Worm (Caenorhabditis elegans) whole organism, L1 larva: Measurements from ENCODE around the gene lin-25.

Experiments
- Y116A8C.19 ChIP-seq: sonication (generic microtip); optimal IDR thresholded peaks from 2 replicates; lab custom pipeline; 2016; ENCODE audit warnings: missing compliant biosample characterization, missing genetic modification characterization, borderline replicate concordance
- aha-1 ChIP-seq: fragments of 150-350 bp; optimal IDR thresholded peaks from 2 replicates; lab custom pipeline; 2014; ENCODE audit warnings: missing biosample characterization, missing genetic modification characterization
- alr-1 ChIP-seq: fragments of 200-800 bp; sonication (Bioruptor generic); optimal IDR thresholded peaks from 2 replicates; lab custom pipeline; 2018; ENCODE audit warnings: borderline replicate concordance, mild to moderate bottlenecking, missing genetic modification characterization, missing compliant biosample characterization
- ceh-8 ChIP-seq: fragments of 200-800 bp; sonication (Bioruptor generic); optimal IDR thresholded peaks from 2 replicates; lab custom pipeline; 2018; ENCODE audit warnings: mild to moderate bottlenecking, missing genetic modification characterization, moderate library complexity, missing compliant biosample characterization
- ceh-82 ChIP-seq, 3 experiments: fragments of 150-350 bp in 1 of 3; sonication (generic microtip) in 2 of 3; optimal IDR thresholded peaks; 2 replicates each; lab custom pipeline; 2014 to 2017; ENCODE audit warnings: missing biosample characterization in 3 of 3, missing genetic modification characterization in 3 of 3
- ceh-88 ChIP-seq: fragments of 200-800 bp; sonication (Bioruptor generic); IDR thresholded peaks from 2 replicates; pipeline ENCODE4 v1.3.6; 2022; ENCODE audit warnings: missing genetic modification characterization, missing compliant biosample characterization
- ceh-90 ChIP-seq: sonication (generic microtip); optimal IDR thresholded peaks from 2 replicates; lab custom pipeline; 2016; ENCODE audit warnings: missing genetic modification characterization, missing compliant biosample characterization
- ces-1 ChIP-seq: fragments of 150-350 bp; optimal IDR thresholded peaks from 2 replicates; lab custom pipeline; 2014; ENCODE audit warnings: missing biosample characterization, missing genetic modification reagents, missing genetic modification characterization
- dpl-1 ChIP-seq, 3 experiments: fragments of 150-350 bp in 2 of 3; sonication (generic microtip) in 1 of 3; optimal IDR thresholded peaks; 2 replicates each; lab custom pipeline; 2014 to 2017; ENCODE audit warnings: missing biosample characterization in 3 of 3, missing genetic modification characterization in 3 of 3, missing genetic modification reagents in 3 of 3
- efl-1 ChIP-seq, 4 experiments: fragments of 150-350 bp; optimal IDR thresholded peaks in 3 of 4; peaks in 1 of 4; 1 replicate in 1 of 4; 2 replicates in 3 of 4; lab custom pipeline; 2014; ENCODE audit warnings: missing biosample characterization in 2 of 4, missing genetic modification characterization in 2 of 4, missing genetic modification reagents in 2 of 4
- egl-13 ChIP-seq: sonication (generic microtip); optimal IDR thresholded peaks from 2 replicates; lab custom pipeline; 2016; ENCODE audit warnings: missing genotype, missing genetic modification reagents, missing genetic modification characterization, missing compliant biosample characterization
- egl-27 ChIP-seq, 2 experiments: fragments of 150-350 bp in 1 of 2; sonication (generic microtip); optimal IDR thresholded peaks; 3 replicates each; lab custom pipeline; 2017 to 2018; ENCODE audit warnings: missing biosample characterization in 2 of 2, missing genetic modification characterization in 2 of 2, missing genetic modification reagents in 2 of 2
- elt-3 ChIP-seq, 6 experiments: fragments of 150-350 bp in 1 of 6; sonication (generic microtip); optimal IDR thresholded peaks; 2 replicates each; lab custom pipeline; 2017 to 2018; ENCODE audit warnings: missing biosample characterization in 6 of 6, missing genetic modification characterization in 6 of 6, inconsistent platforms in 1 of 6
- ets-5 ChIP-seq: fragments of 200-800 bp; sonication (Bioruptor generic); IDR thresholded peaks from 2 replicates; pipeline ENCODE4 v1.3.6; 2022; ENCODE audit warnings: missing genetic modification characterization, missing compliant biosample characterization
- fkh-10 ChIP-seq: sonication (generic microtip); optimal IDR thresholded peaks from 2 replicates; lab custom pipeline; 2017; ENCODE audit warnings: missing biosample characterization, missing genetic modification reagents, missing genetic modification characterization
- fkh-4 ChIP-seq: sonication (generic microtip); optimal IDR thresholded peaks from 2 replicates; lab custom pipeline; 2016; ENCODE audit warnings: missing compliant biosample characterization, missing genetic modification characterization, borderline replicate concordance
- fkh-8 ChIP-seq: sonication (generic microtip); optimal IDR thresholded peaks from 2 replicates; lab custom pipeline; 2016; ENCODE audit warnings: mild to moderate bottlenecking, missing genetic modification characterization, missing compliant biosample characterization
- fos-1 ChIP-seq: fragments of 150-350 bp; optimal IDR thresholded peaks from 2 replicates; lab custom pipeline; 2014; ENCODE audit warnings: missing biosample characterization, missing genetic modification characterization
- hlh-17 ChIP-seq: fragments of 200-800 bp; sonication (Bioruptor generic); optimal IDR thresholded peaks from 2 replicates; lab custom pipeline; 2018; ENCODE audit warnings: missing genetic modification characterization, mild to moderate bottlenecking, missing compliant biosample characterization, moderate library complexity, borderline replicate concordance
- hlh-4 ChIP-seq: sonication (generic microtip); optimal IDR thresholded peaks from 2 replicates; lab custom pipeline; 2016; ENCODE audit warnings: mild to moderate bottlenecking, missing genetic modification characterization, missing compliant biosample characterization
- irx-1 ChIP-seq: sonication (generic microtip); optimal IDR thresholded peaks from 2 replicates; lab custom pipeline; 2016; ENCODE audit warnings: missing genetic modification characterization, missing compliant biosample characterization
- jun-1 ChIP-seq: fragments of 150-350 bp; optimal IDR thresholded peaks from 2 replicates; lab custom pipeline; 2014; ENCODE audit warnings: missing biosample characterization, missing genetic modification reagents, missing genetic modification characterization
- lin-13 ChIP-seq: fragments of 150-350 bp; optimal IDR thresholded peaks from 2 replicates; lab custom pipeline; 2014; ENCODE audit warnings: missing biosample characterization, missing genetic modification reagents, missing genetic modification characterization
- lin-14 ChIP-seq: fragments of 200-800 bp; sonication (Bioruptor generic); optimal IDR thresholded peaks from 2 replicates; lab custom pipeline; 2018; ENCODE audit warnings: mild to moderate bottlenecking, missing genetic modification characterization, moderate library complexity, missing compliant biosample characterization
- lin-35 ChIP-seq, 2 experiments: fragments of 150-350 bp; optimal IDR thresholded peaks; 2 replicates each; lab custom pipeline; 2014; ENCODE audit warnings: missing biosample characterization in 2 of 2, missing genetic modification characterization in 2 of 2, missing genetic modification reagents in 2 of 2
- lsy-2 ChIP-seq, 2 experiments: fragments of 150-350 bp; optimal IDR thresholded peaks; 2 replicates each; lab custom pipeline; 2014; ENCODE audit warnings: missing biosample characterization in 2 of 2, missing genetic modification characterization in 2 of 2
- mep-1 ChIP-seq: fragments of 150-350 bp; optimal IDR thresholded peaks from 2 replicates; lab custom pipeline; 2014; ENCODE audit warnings: missing biosample characterization, missing genetic modification characterization
- nhr-12 ChIP-seq: sonication (generic microtip); optimal IDR thresholded peaks from 2 replicates; lab custom pipeline; 2017; ENCODE audit warnings: missing biosample characterization, missing genetic modification characterization
- nhr-20 ChIP-seq: sonication (generic microtip); optimal IDR thresholded peaks from 2 replicates; lab custom pipeline; 2016; ENCODE audit warnings: mild to moderate bottlenecking, missing genetic modification characterization, missing compliant biosample characterization
- nhr-28 ChIP-seq: fragments of 150-350 bp; optimal IDR thresholded peaks from 2 replicates; lab custom pipeline; 2014; ENCODE audit warnings: missing biosample characterization, missing genetic modification characterization
- nhr-47 ChIP-seq: sonication (generic microtip); optimal IDR thresholded peaks from 2 replicates; lab custom pipeline; 2016; ENCODE audit warnings: mild to moderate bottlenecking, missing genetic modification characterization, moderate library complexity, missing compliant biosample characterization
- nhr-71 ChIP-seq: sonication (generic microtip); optimal IDR thresholded peaks from 2 replicates; lab custom pipeline; 2016; ENCODE audit warnings: mild to moderate bottlenecking, missing genetic modification characterization, moderate library complexity, missing compliant biosample characterization
- nhr-76 ChIP-seq: sonication (generic microtip); optimal IDR thresholded peaks from 2 replicates; lab custom pipeline; 2017; ENCODE audit warnings: missing biosample characterization, missing genetic modification characterization
- nhr-77 ChIP-seq: fragments of 150-350 bp; optimal IDR thresholded peaks from 2 replicates; lab custom pipeline; 2014; ENCODE audit warnings: missing biosample characterization, missing genetic modification characterization
- nhr-84 ChIP-seq: sonication (generic microtip); optimal IDR thresholded peaks from 2 replicates; lab custom pipeline; 2017; ENCODE audit warnings: missing biosample characterization, missing genetic modification characterization
- nhr-85 ChIP-seq: sonication (generic microtip); peaks from one replicate; lab custom pipeline; 2016; ENCODE audit warnings: missing genetic modification characterization, inconsistent platforms, missing compliant biosample characterization
- nhr-90 ChIP-seq: sonication (generic microtip); optimal IDR thresholded peaks from 2 replicates; lab custom pipeline; 2016; ENCODE audit warnings: mild to moderate bottlenecking, missing genetic modification characterization, missing compliant biosample characterization; ENCODE audit not compliant: poor library complexity
- pax-3 ChIP-seq: fragments of 200-800 bp; sonication (Bioruptor generic); optimal IDR thresholded peaks from 2 replicates; lab custom pipeline; 2018; ENCODE audit warnings: mild to moderate bottlenecking, missing genetic modification characterization, moderate library complexity, missing compliant biosample characterization
- pqm-1 ChIP-seq: sonication (generic microtip); optimal IDR thresholded peaks from 3 replicates; lab custom pipeline; 2017; ENCODE audit warnings: missing biosample characterization, missing genetic modification characterization
- rnt-1 ChIP-seq: sonication (generic microtip); optimal IDR thresholded peaks from 2 replicates; lab custom pipeline; 2016; ENCODE audit warnings: mild to moderate bottlenecking, missing genetic modification characterization, moderate library complexity, missing compliant biosample characterization
- skn-1 ChIP-seq: fragments of 150-350 bp; optimal IDR thresholded peaks from 2 replicates; lab custom pipeline; 2014; ENCODE audit warnings: missing biosample characterization, missing genetic modification characterization
- snpc-4 ChIP-seq: fragments of 150-350 bp; optimal IDR thresholded peaks from 2 replicates; lab custom pipeline; 2014; ENCODE audit warnings: missing biosample characterization, missing genetic modification characterization
- sox-4 ChIP-seq: sonication (generic microtip); optimal IDR thresholded peaks from 2 replicates; lab custom pipeline; 2016; ENCODE audit warnings: missing genetic modification characterization, missing compliant biosample characterization
- sptf-1 ChIP-seq: fragments of 150-350 bp; optimal IDR thresholded peaks from 2 replicates; lab custom pipeline; 2014; ENCODE audit warnings: missing biosample characterization, missing genetic modification characterization
- tlp-1 ChIP-seq: fragments of 150-350 bp; optimal IDR thresholded peaks from 2 replicates; lab custom pipeline; 2014; ENCODE audit warnings: missing biosample characterization, missing genetic modification characterization
- unc-130 ChIP-seq: fragments of 150-350 bp; optimal IDR thresholded peaks from 2 replicates; lab custom pipeline; 2017; ENCODE audit warnings: missing biosample characterization, missing genetic modification characterization, inconsistent platforms
- unc-30 ChIP-seq: sonication (generic microtip); optimal IDR thresholded peaks from 2 replicates; lab custom pipeline; 2017; ENCODE audit warnings: missing biosample characterization, missing genetic modification characterization
- unc-62 ChIP-seq: fragments of 150-350 bp; optimal IDR thresholded peaks from 2 replicates; lab custom pipeline; 2014; ENCODE audit warnings: missing biosample characterization, missing genetic modification reagents, missing genetic modification characterization
- unc-86 ChIP-seq: sonication (generic microtip); optimal IDR thresholded peaks from 2 replicates; lab custom pipeline; 2016; ENCODE audit warnings: missing genetic modification characterization, missing compliant biosample characterization
- unc-98 ChIP-seq: fragments of 200-800 bp; sonication (Bioruptor generic); IDR thresholded peaks from 2 replicates; pipeline ENCODE4 v1.3.6; 2022; ENCODE audit warnings: missing genetic modification characterization, missing compliant biosample characterization
- vab-15 ChIP-seq: sonication (generic microtip); optimal IDR thresholded peaks from 2 replicates; lab custom pipeline; 2017; ENCODE audit warnings: missing genotype, mild to moderate bottlenecking, missing genetic modification characterization, missing compliant biosample characterization
- xbp-1 ChIP-seq: sonication (generic microtip); optimal IDR thresholded peaks from 2 replicates; lab custom pipeline; 2016; ENCODE audit warnings: missing genetic modification characterization, missing compliant biosample characterization
- ztf-4 ChIP-seq: fragments of 150-350 bp; optimal IDR thresholded peaks from 2 replicates; lab custom pipeline; 2014; ENCODE audit warnings: missing biosample characterization, missing genetic modification characterization

The lin-25 gene

ce11 chrV:12659426-12659825, 9.7 kb downstream of the lin-25 start, which contains the start of gene ccch-3 (continued):
- peak; percentile 3 for TF ChIP-seq jun-1 (tag; lab: Kevin White, UChicago)
- TF ChIP-seq alr-1 (tag; lab: Kevin White, UChicago), result no peak
- TF ChIP-seq elt-3 (tag; optimal IDR thresholded peaks at IDR 0.05; lab: Kevin White, UChicago), result peak in 3 of 6 experiments; percentile 7 to 71 (median 39)
- peak; percentile 5 for TF ChIP-seq nhr-77 (tag; lab: Kevin White, UChicago)
- no peak for TF ChIP-seq Y116A8C.19
- no peak for TF ChIP-seq hlh-4 (tag; lab: Kevin White, UChicago)
- peak; percentile 72 to 80 for TF ChIP-seq efl-1 (optimal IDR thresholded peaks at IDR 0.05; lab: Kevin White, UChicago)
- TF ChIP-seq efl-1 (GFP tag; optimal IDR thresholded peaks at IDR 0.05 in 1 of 2; lab: Kevin White, UChicago), result peak; percentile 78 to 97
- peak; percentile 80 for TF ChIP-seq xbp-1 (tag; lab: Kevin White, UChicago)
- peak; percentile 86 for TF ChIP-seq nhr-85 (tag; lab: Kevin White, UChicago)
- TF ChIP-seq ceh-90, result no peak
- no peak for TF ChIP-seq tlp-1 (tag; lab: Kevin White, UChicago)
- TF ChIP-seq irx-1, result peak; percentile 43
- TF ChIP-seq nhr-47, result peak; percentile 80
- TF ChIP-seq ces-1 (GFP tag; lab: Kevin White, UChicago), result no peak
- peak; percentile 17 for TF ChIP-seq fkh-10
- peak; percentile 70 for TF ChIP-seq fkh-8 (tag; lab: Kevin White, UChicago)
- TF ChIP-seq rnt-1, result peak; percentile 79
- no peak for TF ChIP-seq hlh-17
- no peak for TF ChIP-seq aha-1 (tag; lab: Kevin White, UChicago)
- peak; percentile 45 for TF ChIP-seq vab-15 (tag; lab: Kevin White, UChicago)
- TF ChIP-seq nhr-28, result no peak
- TF ChIP-seq lsy-2 (tag; optimal IDR thresholded peaks at IDR 0.05; lab: Kevin White, UChicago), result peak; percentile 79 to 88
- TF ChIP-seq nhr-84 (tag; lab: Kevin White, UChicago), result no peak
- TF ChIP-seq skn-1, result peak; percentile 74
- TF ChIP-seq unc-62 (GFP tag; lab: Kevin White, UChicago), result no peak
- no peak for TF ChIP-seq nhr-12 (tag; lab: Kevin White, UChicago)
- TF ChIP-seq lin-13 (GFP tag; lab: Kevin White, UChicago), result peak; percentile 72
- TF ChIP-seq ceh-82 (tag; optimal IDR thresholded peaks at IDR 0.05; lab: Kevin White, UChicago), result peak; percentile 27 to 50 (median 44)
- no peak for TF ChIP-seq egl-13 (tag; lab: Kevin White, UChicago)
- TF ChIP-seq ceh-88 (GFP tag; lab: Robert Waterston, UW), result no peak
- no peak for TF ChIP-seq pqm-1 (tag; lab: Kevin White, UChicago)
- no peak for TF ChIP-seq sptf-1
- peak; percentile 34 for TF ChIP-seq ztf-4 (tag; lab: Kevin White, UChicago)
- peak; percentile 54 for TF ChIP-seq sox-4
- peak; percentile 81 for TF ChIP-seq nhr-90 (tag; lab: Kevin White, UChicago)
- TF ChIP-seq unc-98 (GFP tag; lab: Robert Waterston, UW), result no peak
- peak; percentile 92 for TF ChIP-seq nhr-20
- peak; percentile 6 for TF ChIP-seq fos-1 (tag; lab: Kevin White, UChicago)
- peak; percentile 76 to 86 for TF ChIP-seq lin-35 (GFP tag; optimal IDR thresholded peaks at IDR 0.05; lab: Kevin White, UChicago)
- peak; percentile 63 to 83 (median 81) for TF ChIP-seq dpl-1 (GFP tag; optimal IDR thresholded peaks at IDR 0.05; lab: Kevin White, UChicago)
- peak; percentile 84 for TF ChIP-seq nhr-71 (tag; lab: Kevin White, UChicago)
- TF ChIP-seq pax-3 (tag; lab: Kevin White, UChicago), result peak; percentile 57
- TF ChIP-seq ceh-8 (GFP tag; lab: Kevin White, UChicago), result peak; percentile 51
- TF ChIP-seq egl-27 (tag; optimal IDR thresholded peaks at IDR 0.05; lab: Kevin White, UChicago), result no peak
- TF ChIP-seq ets-5 (GFP tag; lab: Robert Waterston, UW), result no peak
- TF ChIP-seq nhr-76 (tag; lab: Kevin White, UChicago), result no peak
- TF ChIP-seq unc-130, result peak; percentile 78
- TF ChIP-seq unc-30 (tag; lab: Kevin White, UChicago), result no peak
- TF ChIP-seq mep-1, result peak; percentile 82
- peak; percentile 74 for TF ChIP-seq snpc-4 (tag; lab: Kevin White, UChicago)
- TF ChIP-seq unc-86 (tag; lab: Kevin White, UChicago), result peak; percentile 29
- TF ChIP-seq lin-14 (GFP tag; lab: Kevin White, UChicago), result peak; percentile 90
- peak; percentile 31 for TF ChIP-seq fkh-4 (tag; lab: Kevin White, UChicago)
